Worm (Caenorhabditis elegans) whole organism, L4 larva: ENCODE data around the gene Y69H2.1.

Experiments used
- D1046.2 ChIP-seq: fragments of 200-800 bp; sonication (Bioruptor generic); IDR thresholded peaks from 2 replicates; pipeline ENCODE4 v1.3.6; 2022; ENCODE audit warnings: missing genetic modification characterization, missing compliant biosample characterization
- ceh-28 ChIP-seq: fragments of 150-350 bp; optimal IDR thresholded peaks from 2 replicates; lab custom pipeline; 2014; ENCODE audit warnings: missing biosample characterization, missing genetic modification reagents, missing genetic modification characterization
- cey-2 ChIP-seq: sonication (generic microtip); optimal IDR thresholded peaks from 3 replicates; lab custom pipeline; 2017; ENCODE audit warnings: missing genetic modification characterization, mild to moderate bottlenecking, missing compliant biosample characterization, antibody characterized with exemption, borderline replicate concordance; ENCODE audit not compliant: insufficient read depth
- dve-1 ChIP-seq: sonication (generic microtip); optimal IDR thresholded peaks from 2 replicates; lab custom pipeline; 2017; ENCODE audit warnings: antibody characterized with exemption, mild to moderate bottlenecking, missing genetic modification characterization, missing compliant biosample characterization; ENCODE audit not compliant: insufficient read depth
- lin-39 ChIP-seq: fragments of 150-350 bp; optimal IDR thresholded peaks from 2 replicates; lab custom pipeline; 2014; ENCODE audit warnings: missing biosample characterization, missing genetic modification reagents, missing genetic modification characterization
- mes-2 ChIP-seq: sonication (generic microtip); optimal IDR thresholded peaks from 2 replicates; lab custom pipeline; 2016; ENCODE audit warnings: missing genotype, mild to moderate bottlenecking, missing genetic modification characterization, missing compliant biosample characterization; ENCODE audit not compliant: poor library complexity, severe bottlenecking
- nhr-77 ChIP-seq: fragments of 150-350 bp; optimal IDR thresholded peaks from 2 replicates; lab custom pipeline; 2014; ENCODE audit warnings: missing biosample characterization, missing genetic modification characterization
- unc-39 ChIP-seq: sonication (generic microtip); optimal IDR thresholded peaks from 2 replicates; lab custom pipeline; 2017; ENCODE audit warnings: missing biosample characterization, missing genetic modification characterization

DNA sequence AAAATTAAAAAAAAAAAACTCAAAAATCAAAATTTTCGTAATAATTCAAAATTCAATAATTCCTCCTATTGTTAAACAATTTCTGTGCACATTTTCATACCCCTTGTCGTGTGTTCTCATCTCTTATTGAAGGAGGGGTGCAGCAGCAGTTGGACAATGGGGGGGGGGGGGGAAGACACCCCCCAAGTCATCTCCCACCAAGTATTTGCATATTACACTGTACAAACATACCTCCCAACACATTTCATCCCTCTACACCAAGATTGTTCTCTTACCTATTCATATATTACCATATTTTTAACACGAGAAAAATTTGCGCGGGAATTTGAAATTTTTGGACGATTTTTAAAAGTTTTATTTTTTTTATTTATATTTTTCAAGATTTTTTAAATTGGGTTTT, 26.1 kb downstream of the Y69H2.1 start:
- TF ChIP-seq cey-2 (tag; lab: Kevin White, UChicago) (no peak), mes-2 (tag; lab: Kevin White, UChicago) (no peak), lin-39 (tag; lab: Kevin White, UChicago) (no peak), unc-39 (tag; lab: Kevin White, UChicago) (no peak), nhr-77 (tag; lab: Kevin White, UChicago) (no peak), dve-1 (tag; lab: Kevin White, UChicago) (no peak), D1046.2 (GFP tag; lab: Robert Waterston, UW) (no peak), ceh-28 (tag; lab: Kevin White, UChicago) (no peak)
